Fruit fly (Drosophila melanogaster) whole organism: Measurements from ENCODE around the gene Drgx.

ENCODE experiments used
- CG8478 ChIP-seq: fragments of >200 bp; optimal IDR thresholded peaks from 2 replicates; lab custom pipeline; 2018; ENCODE audit warnings: inconsistent platforms
- Dll ChIP-seq: fragments of >200 bp; optimal IDR thresholded peaks from 2 replicates; lab custom pipeline; 2017
- EcR ChIP-seq, 2 experiments: fragments of >200 bp; optimal IDR thresholded peaks; 2 replicates each; lab custom pipeline; 2017; ENCODE audit warnings: missing biosample characterization in 2 of 2, missing genetic modification characterization in 2 of 2, missing genetic modification reagents in 2 of 2
- pan ChIP-seq: fragments of >200 bp; optimal IDR thresholded peaks from 2 replicates; lab custom pipeline; 2017
- psq ChIP-seq: fragments of >200 bp; optimal IDR thresholded peaks from 2 replicates; lab custom pipeline; 2017
- usp ChIP-seq: fragments of >200 bp; optimal IDR thresholded peaks from 2 replicates; lab custom pipeline; 2017; ENCODE audit warnings: missing biosample characterization, missing genetic modification characterization, mixed read lengths

Drgx gene

dm6 chr2L:3737003-3737662, 74.6 kb downstream of the Drgx start:
- no peak for TF ChIP-seq usp
- no peak for TF ChIP-seq CG8478 (lab: Kevin White, UChicago)
- no peak for TF ChIP-seq EcR (GFP tag; optimal IDR thresholded peaks at IDR 0.05; lab: Kevin White, UChicago)
- no peak for TF ChIP-seq Dll (lab: Kevin White, UChicago)
- TF ChIP-seq pan (lab: Kevin White, UChicago): no peak
- no peak for TF ChIP-seq psq (lab: Kevin White, UChicago)

DNA sequence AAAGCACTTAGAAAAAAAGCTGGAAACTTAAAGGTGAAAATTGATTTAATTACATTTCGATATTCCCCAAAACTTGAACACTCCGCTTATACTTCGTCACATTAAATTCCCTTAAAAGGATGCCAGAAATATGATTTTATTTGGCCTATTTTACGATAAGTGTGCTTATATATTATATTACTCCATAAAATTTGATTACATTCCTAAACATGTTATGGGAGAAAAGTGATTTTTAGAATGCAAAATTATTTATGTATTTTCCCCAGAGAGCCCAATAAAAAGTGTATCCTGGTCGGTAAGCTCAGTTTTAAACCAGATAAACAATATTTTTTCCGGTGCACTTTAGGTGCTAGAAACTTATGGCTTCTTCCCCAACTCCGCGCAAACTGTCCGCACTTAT, 75.1 kb downstream of the Drgx start:
- no peak for TF ChIP-seq CG8478 (lab: Kevin White, UChicago)
- no peak for TF ChIP-seq usp
- TF ChIP-seq EcR (GFP tag; optimal IDR thresholded peaks at IDR 0.05; lab: Kevin White, UChicago): no peak
- no peak for TF ChIP-seq psq (lab: Kevin White, UChicago)
- TF ChIP-seq Dll (lab: Kevin White, UChicago): no peak
- TF ChIP-seq pan (lab: Kevin White, UChicago): no peak

- TF ChIP-seq CG8478 (lab: Kevin White, UChicago) (no peak), psq (lab: Kevin White, UChicago) (no peak), usp (no peak), EcR (GFP tag; optimal IDR thresholded peaks at IDR 0.05; lab: Kevin White, UChicago) (no peak), Dll (lab: Kevin White, UChicago) (no peak), pan (lab: Kevin White, UChicago) (no peak)
Observed at dm6 chr2L:3740443-3740842, 77.9 kb downstream of the Drgx start.
